Fruit fly (Drosophila melanogaster) whole organism, prepupa: ENCODE measurements around the gene emc.

Experiments used
- CG10631 ChIP-seq: fragments of 200-800 bp; sonication (Bioruptor generic); optimal IDR thresholded peaks from 2 replicates; lab custom pipeline; 2016; ENCODE audit warnings: missing biosample characterization, missing genetic modification characterization
- CG10669 ChIP-seq: fragments of 200-800 bp; sonication (Bioruptor generic); optimal IDR thresholded peaks from 3 replicates; lab custom pipeline; 2018; ENCODE audit warnings: missing biosample characterization, mild to moderate bottlenecking, missing genetic modification characterization, moderate library complexity
- CG11294 ChIP-seq: fragments of 200-800 bp; sonication (Bioruptor generic); IDR thresholded peaks from 2 replicates; pipeline ENCODE4 v1.3.6; 2022; ENCODE audit warnings: missing biosample characterization, missing genetic modification characterization
- CG15336 ChIP-seq: fragments of 200-800 bp; sonication (Bioruptor generic); IDR thresholded peaks from 2 replicates; pipeline ENCODE4 v1.3.6; 2022; ENCODE audit warnings: missing biosample characterization, missing genetic modification characterization
- CG1621 ChIP-seq: fragments of 200-800 bp; sonication (Bioruptor generic); optimal IDR thresholded peaks from 3 replicates; lab custom pipeline; 2018; ENCODE audit warnings: missing biosample characterization, mild to moderate bottlenecking, missing genetic modification characterization
- CG16779 ChIP-seq: fragments of 200-800 bp; sonication (Bioruptor generic); optimal IDR thresholded peaks from 3 replicates; lab custom pipeline; 2017; ENCODE audit warnings: missing biosample characterization, mild to moderate bottlenecking, missing genetic modification characterization
- CG3032 ChIP-seq: fragments of 200-800 bp; optimal IDR thresholded peaks from 2 replicates; lab custom pipeline; 2019; ENCODE audit warnings: missing biosample characterization, mild to moderate bottlenecking, missing genetic modification characterization, moderate library complexity
- CG31627 ChIP-seq: fragments of 200-800 bp; sonication (Bioruptor generic); optimal IDR thresholded peaks from 3 replicates; lab custom pipeline; 2016; ENCODE audit warnings: missing biosample characterization, missing genetic modification characterization
- CG32006 ChIP-seq: fragments of 200-800 bp; sonication (Bioruptor generic); optimal IDR thresholded peaks from 3 replicates; lab custom pipeline; 2017; ENCODE audit warnings: missing biosample characterization, mild to moderate bottlenecking, missing genetic modification characterization
- CG34406 ChIP-seq: fragments of 200-800 bp; sonication (Bioruptor generic); optimal IDR thresholded peaks from 3 replicates; lab custom pipeline; 2016; ENCODE audit warnings: missing biosample characterization, missing genetic modification characterization
- CG3919 ChIP-seq: fragments of 200-800 bp; sonication (Bioruptor generic); optimal IDR thresholded peaks from 3 replicates; lab custom pipeline; 2016; ENCODE audit warnings: missing biosample characterization, missing genetic modification characterization
- CG4318 ChIP-seq: fragments of 200-800 bp; sonication (Bioruptor generic); optimal IDR thresholded peaks from 3 replicates; lab custom pipeline; 2017; ENCODE audit warnings: missing biosample characterization, mild to moderate bottlenecking, missing genetic modification characterization
- CG6163 ChIP-seq: fragments of 200-800 bp; sonication (Bioruptor generic); IDR thresholded peaks from 3 replicates; pipeline ENCODE4 v1.3.6; 2022; ENCODE audit warnings: missing biosample characterization, missing genetic modification characterization
- CG6276 ChIP-seq: fragments of 200-800 bp; sonication (Bioruptor generic); optimal IDR thresholded peaks from 2 replicates; lab custom pipeline; 2017; ENCODE audit warnings: missing biosample characterization, mild to moderate bottlenecking, missing genetic modification characterization
- CG6792 ChIP-seq: fragments of 200-800 bp; sonication (Bioruptor generic); optimal IDR thresholded peaks from 3 replicates; lab custom pipeline; 2016; ENCODE audit warnings: missing biosample characterization, missing genetic modification characterization
- CG6808 ChIP-seq: fragments of 200-800 bp; sonication (Bioruptor generic); optimal IDR thresholded peaks from 3 replicates; lab custom pipeline; 2017; ENCODE audit warnings: missing biosample characterization, missing genetic modification characterization, mild to moderate bottlenecking, moderate library complexity, missing genetic modification reagents
- CG7368 ChIP-seq: fragments of 200-800 bp; sonication (Bioruptor generic); optimal IDR thresholded peaks from 3 replicates; lab custom pipeline; 2016; ENCODE audit warnings: missing biosample characterization, missing genetic modification characterization
- CG8119 ChIP-seq: fragments of 200-800 bp; sonication (Bioruptor generic); IDR thresholded peaks from 3 replicates; pipeline ENCODE4 v1.3.6; 2022; ENCODE audit warnings: missing biosample characterization, missing genetic modification characterization
- CG8632 ChIP-seq: fragments of 200-800 bp; sonication (Bioruptor generic); optimal IDR thresholded peaks from 3 replicates; lab custom pipeline; 2016; ENCODE audit warnings: missing biosample characterization, missing genetic modification characterization
- CG9139 ChIP-seq: fragments of 200-800 bp; sonication (Bioruptor generic); optimal IDR thresholded peaks from 3 replicates; lab custom pipeline; 2017; ENCODE audit warnings: missing biosample characterization, mild to moderate bottlenecking, missing genetic modification characterization
- Eip75B ChIP-seq: fragments of 200-800 bp; sonication (Bioruptor generic); optimal IDR thresholded peaks from 3 replicates; lab custom pipeline; 2016; ENCODE audit warnings: missing biosample characterization, missing genetic modification characterization
- Eip78C ChIP-seq: fragments of 200-800 bp; sonication (Bioruptor generic); peaks from one replicate; lab custom pipeline; 2016; ENCODE audit warnings: missing biosample characterization, missing genetic modification characterization
- Eip93F ChIP-seq: fragments of 200-800 bp; sonication (Bioruptor generic); optimal IDR thresholded peaks from 2 replicates; lab custom pipeline; 2016; ENCODE audit warnings: missing biosample characterization, mild to moderate bottlenecking, missing genetic modification characterization
- Ets21C ChIP-seq: fragments of 200-800 bp; sonication (Bioruptor generic); optimal IDR thresholded peaks from 3 replicates; lab custom pipeline; 2016; ENCODE audit warnings: missing biosample characterization, missing genetic modification characterization
- Gug ChIP-seq: fragments of 200-800 bp; sonication (Bioruptor generic); IDR thresholded peaks from 2 replicates; pipeline ENCODE4 v1.3.6; 2022; ENCODE audit warnings: missing biosample characterization, missing genetic modification characterization
- Hr38 ChIP-seq: sonication (Bioruptor generic); optimal IDR thresholded peaks from 2 replicates; lab custom pipeline; 2016; ENCODE audit warnings: missing biosample characterization, missing genetic modification characterization
- Hr39 ChIP-seq: fragments of 200-800 bp; sonication (Bioruptor generic); optimal IDR thresholded peaks from 2 replicates; lab custom pipeline; 2016; ENCODE audit warnings: missing biosample characterization, missing genetic modification characterization
- Hr4 ChIP-seq: fragments of 200-800 bp; sonication (Bioruptor generic); optimal IDR thresholded peaks from 3 replicates; lab custom pipeline; 2016; ENCODE audit warnings: missing biosample characterization, missing genetic modification characterization
- Lpt ChIP-seq: fragments of 200-800 bp; sonication (Bioruptor generic); optimal IDR thresholded peaks from 3 replicates; lab custom pipeline; 2016; ENCODE audit warnings: missing biosample characterization, missing genetic modification characterization
- Met ChIP-seq: fragments of 200-800 bp; sonication (Bioruptor generic); optimal IDR thresholded peaks from 3 replicates; lab custom pipeline; 2016; ENCODE audit warnings: missing biosample characterization, missing genetic modification characterization
- Smox ChIP-seq: fragments of 200-800 bp; sonication (Bioruptor generic); optimal IDR thresholded peaks from 3 replicates; lab custom pipeline; 2016; ENCODE audit warnings: missing biosample characterization, missing genetic modification characterization
- Sox102F ChIP-seq: fragments of 200-800 bp; sonication (Bioruptor generic); optimal IDR thresholded peaks from 2 replicates; lab custom pipeline; 2016; ENCODE audit warnings: missing biosample characterization, mild to moderate bottlenecking, missing genetic modification characterization
- Sox14 ChIP-seq: fragments of 200-800 bp; sonication (Bioruptor generic); optimal IDR thresholded peaks from 3 replicates; lab custom pipeline; 2016; ENCODE audit warnings: missing biosample characterization, missing genetic modification characterization
- Sox15 ChIP-seq: fragments of 200-800 bp; sonication (Bioruptor generic); optimal IDR thresholded peaks from 3 replicates; lab custom pipeline; 2016; ENCODE audit warnings: missing biosample characterization, missing genetic modification characterization
- achi ChIP-seq: fragments of 200-800 bp; sonication (Bioruptor generic); optimal IDR thresholded peaks from 3 replicates; lab custom pipeline; 2016; ENCODE audit warnings: missing biosample characterization, missing genetic modification characterization
- acj6 ChIP-seq: fragments of 200-800 bp; sonication (Bioruptor generic); optimal IDR thresholded peaks from 3 replicates; lab custom pipeline; 2016; ENCODE audit warnings: missing biosample characterization, missing genetic modification characterization
- cyc ChIP-seq: fragments of 200-800 bp; sonication (Bioruptor generic); optimal IDR thresholded peaks from 3 replicates; lab custom pipeline; 2016; ENCODE audit warnings: missing biosample characterization, missing genetic modification characterization
- dac ChIP-seq: fragments of 200-800 bp; sonication (Bioruptor generic); optimal IDR thresholded peaks from 2 replicates; lab custom pipeline; 2017; ENCODE audit warnings: missing biosample characterization, mild to moderate bottlenecking, missing genetic modification characterization
- dsx ChIP-seq: fragments of 200-800 bp; optimal IDR thresholded peaks from 3 replicates; lab custom pipeline; 2019; ENCODE audit warnings: missing biosample characterization, mild to moderate bottlenecking, missing genetic modification characterization, moderate library complexity; ENCODE audit not compliant: poor library complexity, severe bottlenecking
- eg ChIP-seq: fragments of 200-800 bp; sonication (Bioruptor generic); IDR thresholded peaks from 3 replicates; pipeline ENCODE4 v1.3.6; 2022; ENCODE audit warnings: missing biosample characterization, missing genetic modification characterization
- esn ChIP-seq: fragments of 200-800 bp; sonication (Bioruptor generic); optimal IDR thresholded peaks from 2 replicates; lab custom pipeline; 2016; ENCODE audit warnings: missing biosample characterization, mild to moderate bottlenecking, missing genetic modification characterization, moderate library complexity
- fd59A ChIP-seq: fragments of 200-800 bp; sonication (Bioruptor generic); optimal IDR thresholded peaks from 2 replicates; lab custom pipeline; 2017; ENCODE audit warnings: missing biosample characterization, mild to moderate bottlenecking, missing genetic modification characterization, missing genetic modification reagents
- fd85E ChIP-seq: fragments of 200-800 bp; sonication (Bioruptor generic); optimal IDR thresholded peaks from 3 replicates; lab custom pipeline; 2016; ENCODE audit warnings: missing biosample characterization, missing genetic modification characterization
- fkh ChIP-seq: fragments of 200-800 bp; sonication (Bioruptor generic); optimal IDR thresholded peaks from 3 replicates; lab custom pipeline; 2017; ENCODE audit warnings: missing biosample characterization, mild to moderate bottlenecking, missing genetic modification characterization, moderate library complexity
- lz ChIP-seq: fragments of 200-800 bp; sonication (Bioruptor generic); optimal IDR thresholded peaks from 3 replicates; lab custom pipeline; 2016; ENCODE audit warnings: missing biosample characterization, missing genetic modification characterization
- net ChIP-seq: fragments of 200-800 bp; sonication (Bioruptor generic); optimal IDR thresholded peaks from 3 replicates; lab custom pipeline; 2016; ENCODE audit warnings: missing biosample characterization, missing genetic modification characterization
- pdm3 ChIP-seq: fragments of 200-800 bp; sonication (Bioruptor generic); optimal IDR thresholded peaks from 3 replicates; lab custom pipeline; 2016; ENCODE audit warnings: missing biosample characterization, missing genetic modification characterization
- salr ChIP-seq, 2 experiments: fragments of 200-800 bp; sonication (Bioruptor generic); optimal IDR thresholded peaks; 3 replicates each; lab custom pipeline; 2016 to 2018; ENCODE audit warnings: missing biosample characterization in 2 of 2, missing genetic modification characterization in 2 of 2, mild to moderate bottlenecking in 1 of 2
- spab ChIP-seq: fragments of 200-800 bp; sonication (Bioruptor generic); optimal IDR thresholded peaks from 2 replicates; lab custom pipeline; 2017; ENCODE audit warnings: missing biosample characterization, mild to moderate bottlenecking, missing genetic modification characterization, missing genetic modification reagents
- svp ChIP-seq: fragments of 200-800 bp; sonication (Bioruptor generic); peaks from one replicate; lab custom pipeline; 2016; ENCODE audit warnings: missing biosample characterization, missing genetic modification characterization
- topi ChIP-seq: fragments of 200-800 bp; sonication (Bioruptor generic); optimal IDR thresholded peaks from 3 replicates; lab custom pipeline; 2016; ENCODE audit warnings: missing biosample characterization, missing genetic modification characterization

emc gene

dm6 chr3L:727874-728273 is 21.3 kb upstream of the emc start (continued):
- TF ChIP-seq CG9139 (no peak), CG6276 (GFP tag; lab: Kevin White, UChicago) (no peak), CG31627 (GFP tag; lab: Kevin White, UChicago) (peak; percentile 89), CG11294 (GFP tag; lab: Robert Waterston, UW) (no peak), CG6163 (GFP tag; lab: Robert Waterston, UW) (peak; percentile 66; the same call in 2 of the 3 replicates), fd59A (no peak), cyc (GFP tag; lab: Kevin White, UChicago) (peak; percentile 91), acj6 (peak; percentile 71), CG3919 (GFP tag; lab: Kevin White, UChicago) (peak; percentile 77), eg (no peak), dac (no peak), CG32006 (GFP tag; lab: Kevin White, UChicago) (no peak), achi (GFP tag; lab: Kevin White, UChicago) (peak; percentile 62), Hr38 (GFP tag; lab: Kevin White, UChicago) (no peak), Sox14 (GFP tag; lab: Kevin White, UChicago) (peak; percentile 79), svp (GFP tag; lab: Kevin White, UChicago) (peak; percentile 94), Lpt (GFP tag; lab: Kevin White, UChicago) (no peak), net (GFP tag; lab: Kevin White, UChicago) (peak; percentile 49), lz (GFP tag; lab: Kevin White, UChicago) (peak; percentile 91), CG34406 (GFP tag; lab: Kevin White, UChicago) (peak; percentile 64), dsx (peak; percentile 30)
- TF ChIP-seq, all 60 proteins: peak for 40

- peak; percentile 37 for TF ChIP-seq lz (GFP tag; lab: Kevin White, UChicago)
- TF ChIP-seq CG10631 (GFP tag; lab: Kevin White, UChicago) = no peak
- TF ChIP-seq fkh (GFP tag; lab: Kevin White, UChicago) = no peak
- TF ChIP-seq spab (GFP tag; lab: Kevin White, UChicago) = no peak
- no peak for TF ChIP-seq pdm3 (GFP tag; lab: Kevin White, UChicago)
- no peak for TF ChIP-seq CG11294 (GFP tag; lab: Robert Waterston, UW)
- peak; percentile 84 for TF ChIP-seq svp (GFP tag; lab: Kevin White, UChicago)
- no peak for TF ChIP-seq acj6
- no peak for TF ChIP-seq CG15336 (GFP tag; lab: Robert Waterston, UW)
- TF ChIP-seq CG3032 (tag; lab: Kevin White, UChicago) = no peak
- no peak for TF ChIP-seq Gug (GFP tag; lab: Robert Waterston, UW)
- TF ChIP-seq CG4318 (GFP tag; lab: Kevin White, UChicago) = no peak
- TF ChIP-seq Eip93F = no peak
- no peak for TF ChIP-seq fd59A
- TF ChIP-seq dac = no peak
- TF ChIP-seq esn (GFP tag; lab: Kevin White, UChicago) = peak; percentile 54
- peak; percentile 42 for TF ChIP-seq Hr39 (GFP tag; lab: Kevin White, UChicago)
- peak; percentile 57 for TF ChIP-seq Eip78C (GFP tag; lab: Kevin White, UChicago)
- TF ChIP-seq Ets21C (GFP tag; lab: Kevin White, UChicago) = peak; percentile 30
- peak; percentile 9 for TF ChIP-seq Sox102F
- TF ChIP-seq CG16779 (tag; lab: Kevin White, UChicago) = no peak
- no peak for TF ChIP-seq fd85E
- no peak for TF ChIP-seq achi (GFP tag; lab: Kevin White, UChicago)
- no peak for TF ChIP-seq Sox15
- TF ChIP-seq CG7368 (GFP tag; lab: Kevin White, UChicago) = no peak
- TF ChIP-seq Eip75B (GFP tag; lab: Kevin White, UChicago) = no peak
- TF ChIP-seq CG1621 (tag; lab: Kevin White, UChicago) = no peak
- TF ChIP-seq Hr4 (GFP tag; lab: Kevin White, UChicago) = no peak
- no peak for TF ChIP-seq salr (GFP tag; optimal IDR thresholded peaks at IDR 0.05; lab: Kevin White, UChicago)
- TF ChIP-seq CG8632 (GFP tag; lab: Kevin White, UChicago) = no peak
- no peak for TF ChIP-seq CG6792 (GFP tag; lab: Kevin White, UChicago)
- peak; percentile 56 for TF ChIP-seq Smox
- peak; percentile 48 for TF ChIP-seq topi
- peak; percentile 60 for TF ChIP-seq Met (GFP tag; lab: Kevin White, UChicago)
- no peak for TF ChIP-seq CG10669 (GFP tag; lab: Kevin White, UChicago)
- TF ChIP-seq cyc (GFP tag; lab: Kevin White, UChicago) = peak; percentile 15
- TF ChIP-seq CG3919 (GFP tag; lab: Kevin White, UChicago) = no peak
- TF ChIP-seq CG8119 = no peak
- TF ChIP-seq CG6808 (GFP tag; lab: Kevin White, UChicago) = no peak
- peak; percentile 27 for TF ChIP-seq Sox14 (GFP tag; lab: Kevin White, UChicago)
Measured at dm6 chr3L:728579-728978, 20.6 kb upstream of the emc start.
